Worm (Caenorhabditis elegans) whole organism, young adult: Measurements from ENCODE around the gene srw-1.

Experiments
- C06A6.2 ChIP-seq: fragments of 200-800 bp; sonication (Bioruptor generic); conservative IDR thresholded peaks from 2 replicates; pipeline ENCODE4 v1.3.6; 2022; ENCODE audit warnings: missing genetic modification characterization, missing compliant biosample characterization
- F10E7.11 ChIP-seq: sonication (generic microtip); optimal IDR thresholded peaks from 2 replicates; lab custom pipeline; 2017; ENCODE audit warnings: mild to moderate bottlenecking, missing genetic modification characterization, moderate library complexity, missing compliant biosample characterization
- F33H1.4 ChIP-seq: fragments of 200-800 bp; sonication (Bioruptor generic); IDR thresholded peaks from 2 replicates; pipeline ENCODE4 v1.3.6; 2022; ENCODE audit warnings: missing genetic modification reagents, missing genetic modification characterization, missing compliant biosample characterization
- F49E8.2 ChIP-seq: sonication (generic microtip); optimal IDR thresholded peaks from 3 replicates; lab custom pipeline; 2017; ENCODE audit warnings: missing genetic modification characterization, mild to moderate bottlenecking, missing compliant biosample characterization, antibody characterized with exemption, moderate library complexity; ENCODE audit not compliant: insufficient read depth
- F55B11.4 ChIP-seq: sonication (generic microtip); optimal IDR thresholded peaks from 2 replicates; lab custom pipeline; 2016; ENCODE audit warnings: missing compliant biosample characterization, missing genetic modification characterization, borderline replicate concordance; ENCODE audit not compliant: insufficient read depth
- F57A8.1 ChIP-seq: fragments of 200-800 bp; sonication (Bioruptor generic); optimal IDR thresholded peaks from 2 replicates; lab custom pipeline; 2018; ENCODE audit warnings: mild to moderate bottlenecking, missing genetic modification characterization, moderate library complexity, missing compliant biosample characterization
- K11D2.4 ChIP-seq: fragments of 200-800 bp; sonication (Bioruptor generic); IDR thresholded peaks from 2 replicates; pipeline ENCODE4 v1.3.6; 2022; ENCODE audit warnings: missing genetic modification reagents, missing genetic modification characterization, missing compliant biosample characterization
- K12H6.12 ChIP-seq: fragments of 200-800 bp; sonication (Bioruptor generic); optimal IDR thresholded peaks from 2 replicates; lab custom pipeline; 2018; ENCODE audit warnings: mild to moderate bottlenecking, missing genetic modification characterization, missing compliant biosample characterization
- T26A5.8 ChIP-seq: sonication (generic microtip); optimal IDR thresholded peaks from 2 replicates; lab custom pipeline; 2016; ENCODE audit warnings: missing genetic modification characterization, missing compliant biosample characterization
- Y67H2A.10 ChIP-seq: fragments of 200-800 bp; sonication (Bioruptor generic); conservative IDR thresholded peaks from 2 replicates; pipeline ENCODE4 v1.3.6; 2022; ENCODE audit warnings: missing genetic modification reagents, missing genetic modification characterization, missing compliant biosample characterization
- akir-1 ChIP-seq: fragments of 200-800 bp; sonication (Bioruptor generic); optimal IDR thresholded peaks from 2 replicates; lab custom pipeline; 2018; ENCODE audit warnings: mild to moderate bottlenecking, missing genetic modification characterization, moderate library complexity, missing compliant biosample characterization
- atf-7 ChIP-seq: sonication (generic microtip); optimal IDR thresholded peaks from 2 replicates; lab custom pipeline; 2017; ENCODE audit warnings: mild to moderate bottlenecking, missing genetic modification characterization, missing compliant biosample characterization
- attf-5 ChIP-seq: fragments of 200-800 bp; sonication (Bioruptor generic); optimal IDR thresholded peaks from 2 replicates; lab custom pipeline; 2018; ENCODE audit warnings: mild to moderate bottlenecking, missing genetic modification characterization, missing compliant biosample characterization
- bed-2 ChIP-seq: fragments of 200-800 bp; sonication (Bioruptor generic); IDR thresholded peaks from 2 replicates; pipeline ENCODE4 v1.3.6; 2022; ENCODE audit warnings: missing genetic modification reagents, missing genetic modification characterization, missing compliant biosample characterization
- ccch-3 ChIP-seq: fragments of 200-800 bp; sonication (Bioruptor generic); optimal IDR thresholded peaks from 2 replicates; lab custom pipeline; 2018; ENCODE audit warnings: mild to moderate bottlenecking, missing genetic modification characterization, missing compliant biosample characterization
- cebp-1 ChIP-seq, 2 experiments: fragments of 200-800 bp in 1 of 2; sonication (Bioruptor generic) in 1 of 2; sonication (generic microtip) in 1 of 2; IDR thresholded peaks in 1 of 2; optimal IDR thresholded peaks in 1 of 2; 2 replicates each; pipeline versions ENCODE4 v1.3.6 to Lab custom; 2017 to 2022; ENCODE audit warnings: missing compliant biosample characterization in 2 of 2, missing genetic modification characterization in 2 of 2, mild to moderate bottlenecking in 1 of 2, missing genetic modification reagents in 1 of 2, moderate library complexity in 1 of 2
- cebp-2 ChIP-seq: fragments of 200-800 bp; sonication (Bioruptor generic); IDR thresholded peaks from 2 replicates; pipeline ENCODE4 v1.3.6; 2022; ENCODE audit warnings: missing genetic modification characterization, missing compliant biosample characterization
- ceh-79 ChIP-seq: sonication (generic microtip); optimal IDR thresholded peaks from 2 replicates; lab custom pipeline; 2017; ENCODE audit warnings: mild to moderate bottlenecking, missing genetic modification characterization, missing compliant biosample characterization
- ceh-91 ChIP-seq: fragments of 200-800 bp; sonication (Bioruptor generic); IDR thresholded peaks from 2 replicates; pipeline ENCODE4 v1.3.6; 2022; ENCODE audit warnings: missing genetic modification reagents, missing genetic modification characterization, missing compliant biosample characterization
- dpl-1 ChIP-seq: fragments of 150-350 bp; optimal IDR thresholded peaks from 2 replicates; lab custom pipeline; 2014; ENCODE audit warnings: missing biosample characterization, missing genetic modification reagents, missing genetic modification characterization
- efl-1 ChIP-seq: fragments of 150-350 bp; optimal IDR thresholded peaks from 2 replicates; lab custom pipeline; 2014; ENCODE audit warnings: missing biosample characterization, missing genetic modification reagents, missing genetic modification characterization
- ekl-4 ChIP-seq: fragments of 200-800 bp; sonication (Bioruptor generic); IDR thresholded peaks from 2 replicates; pipeline ENCODE4 v1.3.6; 2022; ENCODE audit warnings: missing genetic modification reagents, missing genetic modification characterization, missing compliant biosample characterization
- gei-17 ChIP-seq: fragments of 200-800 bp; sonication (Bioruptor generic); optimal IDR thresholded peaks from 2 replicates; lab custom pipeline; 2018; ENCODE audit warnings: mild to moderate bottlenecking, missing genetic modification characterization, missing compliant biosample characterization
- hlh-26 ChIP-seq: fragments of 200-800 bp; sonication (Bioruptor generic); conservative IDR thresholded peaks from 2 replicates; pipeline ENCODE4 v1.3.6; 2022; ENCODE audit warnings: missing genetic modification reagents, missing genetic modification characterization, missing compliant biosample characterization
- hmg-20 ChIP-seq: fragments of 200-800 bp; sonication (Bioruptor generic); IDR thresholded peaks from 2 replicates; pipeline ENCODE4 v1.3.6; 2022; ENCODE audit warnings: missing genetic modification reagents, missing genetic modification characterization, missing compliant biosample characterization
- lag-1 ChIP-seq: fragments of 200-800 bp; sonication (Bioruptor generic); IDR thresholded peaks from 2 replicates; pipeline ENCODE4 v1.3.6; 2022; ENCODE audit warnings: missing genetic modification reagents, missing genetic modification characterization, missing compliant biosample characterization
- let-526 ChIP-seq: fragments of 200-800 bp; sonication (Bioruptor generic); IDR thresholded peaks from 2 replicates; pipeline ENCODE4 v1.3.6; 2022; ENCODE audit warnings: missing genetic modification reagents, missing genetic modification characterization, missing compliant biosample characterization
- lin-26 ChIP-seq: fragments of 200-800 bp; sonication (Bioruptor generic); IDR thresholded peaks from 2 replicates; pipeline ENCODE4 v1.3.6; 2022; ENCODE audit warnings: missing genetic modification reagents, missing genetic modification characterization, missing compliant biosample characterization
- lin-35 ChIP-seq, 3 experiments: fragments of 150-350 bp in 2 of 3; sonication (generic microtip) in 1 of 3; optimal IDR thresholded peaks; 2 replicates each; lab custom pipeline; 2014 to 2018; ENCODE audit warnings: missing biosample characterization in 3 of 3, missing genetic modification characterization in 3 of 3, missing genetic modification reagents in 3 of 3
- lin-40 ChIP-seq: sonication (generic microtip); optimal IDR thresholded peaks from 2 replicates; lab custom pipeline; 2016; ENCODE audit warnings: missing genetic modification characterization, mild to moderate bottlenecking, missing compliant biosample characterization, missing genotype, missing genetic modification reagents
- lin-54 ChIP-seq: fragments of 200-800 bp; sonication (Bioruptor generic); optimal IDR thresholded peaks from 2 replicates; lab custom pipeline; 2018; ENCODE audit warnings: mild to moderate bottlenecking, missing genetic modification characterization, missing compliant biosample characterization
- lir-1 ChIP-seq: fragments of 200-800 bp; sonication (Bioruptor generic); conservative IDR thresholded peaks from 2 replicates; pipeline ENCODE4 v1.3.6; 2022; ENCODE audit warnings: missing genetic modification reagents, missing genetic modification characterization, missing compliant biosample characterization
- madf-10 ChIP-seq: sonication (generic microtip); optimal IDR thresholded peaks from 2 replicates; lab custom pipeline; 2016; ENCODE audit warnings: mild to moderate bottlenecking, missing genetic modification characterization, missing compliant biosample characterization
- madf-3 ChIP-seq: fragments of 200-800 bp; sonication (Bioruptor generic); IDR thresholded peaks from 2 replicates; pipeline ENCODE4 v1.3.6; 2022; ENCODE audit warnings: missing genetic modification reagents, missing genetic modification characterization, missing compliant biosample characterization
- madf-6 ChIP-seq: fragments of 200-800 bp; sonication (Bioruptor generic); IDR thresholded peaks from 2 replicates; pipeline ENCODE4 v1.3.6; 2022; ENCODE audit warnings: missing genetic modification reagents, missing genetic modification characterization, missing compliant biosample characterization
- mxl-1 ChIP-seq: sonication (generic microtip); optimal IDR thresholded peaks from 2 replicates; lab custom pipeline; 2016; ENCODE audit warnings: missing genetic modification characterization, missing compliant biosample characterization
- nhr-179 ChIP-seq: sonication (generic microtip); optimal IDR thresholded peaks from 2 replicates; lab custom pipeline; 2016; ENCODE audit warnings: mild to moderate bottlenecking, missing genetic modification characterization, missing compliant biosample characterization
- pha-4 ChIP-seq: fragments of 150-350 bp; sonication (generic microtip); optimal IDR thresholded peaks from 2 replicates; lab custom pipeline; 2014; ENCODE audit warnings: missing biosample characterization, missing genetic modification reagents, missing genetic modification characterization
- rec-8 ChIP-seq, 2 experiments: sonication (generic microtip); optimal IDR thresholded peaks; 2 replicates each; lab custom pipeline; 2016; ENCODE audit warnings: mild to moderate bottlenecking in 2 of 2, missing genetic modification characterization in 2 of 2, missing genetic modification reagents in 2 of 2, missing genotype in 2 of 2, missing biosample characterization in 1 of 2, missing compliant biosample characterization in 1 of 2, moderate library complexity in 1 of 2
- snpc-1.1 ChIP-seq: sonication (generic microtip); optimal IDR thresholded peaks from 2 replicates; lab custom pipeline; 2017; ENCODE audit warnings: missing genetic modification characterization, mild to moderate bottlenecking, missing compliant biosample characterization, antibody characterized with exemption, moderate library complexity, missing genotype, missing genetic modification reagents; ENCODE audit not compliant: insufficient read depth
- snpc-1.3 ChIP-seq: sonication (generic microtip); optimal IDR thresholded peaks from 2 replicates; lab custom pipeline; 2017; ENCODE audit warnings: missing genetic modification characterization, mild to moderate bottlenecking, missing compliant biosample characterization, antibody characterized with exemption, moderate library complexity, missing genotype, missing genetic modification reagents; ENCODE audit not compliant: insufficient read depth
- sptf-2 ChIP-seq: fragments of 200-800 bp; sonication (Bioruptor generic); optimal IDR thresholded peaks from 2 replicates; lab custom pipeline; 2018; ENCODE audit warnings: mild to moderate bottlenecking, missing genetic modification characterization, missing compliant biosample characterization
- zfh-2 ChIP-seq: fragments of 200-800 bp; sonication (Bioruptor generic); conservative IDR thresholded peaks from 2 replicates; pipeline ENCODE4 v1.3.6; 2022; ENCODE audit warnings: missing genetic modification reagents, missing genetic modification characterization, missing compliant biosample characterization
- ztf-18 ChIP-seq: sonication (generic microtip); optimal IDR thresholded peaks from 2 replicates; lab custom pipeline; 2016; ENCODE audit warnings: missing genotype, mild to moderate bottlenecking, missing genetic modification characterization, missing compliant biosample characterization
- ztf-22 ChIP-seq: fragments of 200-800 bp; sonication (Bioruptor generic); optimal IDR thresholded peaks from 2 replicates; lab custom pipeline; 2018; ENCODE audit warnings: mild to moderate bottlenecking, missing genetic modification characterization, moderate library complexity, missing compliant biosample characterization
- ztf-25 ChIP-seq: fragments of 200-800 bp; sonication (Bioruptor generic); IDR thresholded peaks from 2 replicates; pipeline ENCODE4 v1.3.6; 2022; ENCODE audit warnings: missing genetic modification reagents, missing genetic modification characterization, missing compliant biosample characterization
- ztf-26 ChIP-seq: sonication (generic microtip); optimal IDR thresholded peaks from 2 replicates; lab custom pipeline; 2017; ENCODE audit warnings: missing genetic modification characterization, missing compliant biosample characterization
- ztf-6 ChIP-seq: fragments of 200-800 bp; sonication (Bioruptor generic); IDR thresholded peaks from 2 replicates; pipeline ENCODE4 v1.3.6; 2022; ENCODE audit warnings: missing genetic modification reagents, missing genetic modification characterization, missing compliant biosample characterization

Gene srw-1

ce11 chrV:15189567-15189966 lies 8.5 kb upstream of the srw-1 start, which contains the start of gene cyn-3 (continued):
- TF ChIP-seq lin-40 (tag; lab: Kevin White, UChicago), result peak; percentile 76
- TF ChIP-seq Y67H2A.10 (GFP tag; lab: Robert Waterston, UW), result no peak
- peak; percentile 50 for TF ChIP-seq ztf-26 (tag; lab: Kevin White, UChicago)
- TF ChIP-seq lin-54, result peak; percentile 99
- no peak for TF ChIP-seq gei-17 (GFP tag; lab: Kevin White, UChicago)
- no peak for TF ChIP-seq atf-7
- peak; percentile 67 for TF ChIP-seq ceh-91
- peak; percentile 47 for TF ChIP-seq F33H1.4 (GFP tag; lab: Robert Waterston, UW)
- TF ChIP-seq F55B11.4 (tag; lab: Kevin White, UChicago), result no peak
- TF ChIP-seq lin-35 (GFP tag; optimal IDR thresholded peaks at IDR 0.05; lab: Kevin White, UChicago), result peak; percentile 64 to 96 (median 65)
- TF ChIP-seq efl-1 (GFP tag; lab: Kevin White, UChicago), result peak; percentile 90
- peak; percentile 89 for TF ChIP-seq dpl-1
- TF ChIP-seq snpc-1.3 (tag; lab: Kevin White, UChicago), result peak; percentile 72
- no peak for TF ChIP-seq zfh-2
- no peak for TF ChIP-seq cebp-2 (GFP tag; lab: Robert Waterston, UW)
- TF ChIP-seq madf-10, result no peak
- TF ChIP-seq attf-5 (GFP tag; lab: Kevin White, UChicago), result peak; percentile 83
- no peak for TF ChIP-seq ztf-25 (GFP tag; lab: Robert Waterston, UW)
- no peak for TF ChIP-seq F57A8.1 (GFP tag; lab: Kevin White, UChicago)
- TF ChIP-seq K12H6.12 (tag; lab: Kevin White, UChicago), result peak; percentile 45
- TF ChIP-seq K11D2.4, result no peak; the same call in 1 of the 2 replicates
- TF ChIP-seq F10E7.11 (tag; lab: Kevin White, UChicago), result no peak
- TF ChIP-seq hmg-20, result no peak
- TF ChIP-seq sptf-2 (GFP tag; lab: Kevin White, UChicago), result no peak
- TF ChIP-seq T26A5.8, result no peak
- TF ChIP-seq madf-3 (GFP tag; lab: Robert Waterston, UW), result no peak
- no peak for TF ChIP-seq lir-1 (GFP tag; lab: Robert Waterston, UW)
- no peak; the same call in 1 of the 2 replicates for TF ChIP-seq ztf-6

ce11 chrV:15190903-15191302 lies 7.2 kb upstream of the srw-1 start, which contains the start of gene Y75B12B.11:
Y75B12B.11 (plus strand) TSS chrV:15191296.
- TF ChIP-seq ccch-3 (GFP tag; lab: Kevin White, UChicago) (no peak), lag-1 (0 out of 2 replicates have a peak, but pooled peaks have one; percentile 52), bed-2 (GFP tag; lab: Robert Waterston, UW) (no peak; the same call in 1 of the 2 replicates), mxl-1 (tag; lab: Kevin White, UChicago) (peak; percentile 96), madf-6 (GFP tag; lab: Robert Waterston, UW) (peak; percentile 92), lin-26 (GFP tag; lab: Robert Waterston, UW) (peak; percentile 99), F49E8.2 (peak; percentile 96), hlh-26 (0 out of 2 replicates have a peak, but pooled peaks have one; percentile 80), rec-8 (tag; optimal IDR thresholded peaks at IDR 0.05; lab: Kevin White, UChicago) (peak; percentile 94 to 96), ztf-22 (GFP tag; lab: Kevin White, UChicago) (peak; percentile 31), cebp-1 (GFP tag; IDR thresholded peaks at IDR 0.05; lab: Robert Waterston, UW) (peak; percentile 67; the same call in 1 of the 2 replicates), cebp-1 (tag; optimal IDR thresholded peaks at IDR 0.05; lab: Kevin White, UChicago) (peak; percentile 88), F33H1.4 (GFP tag; lab: Robert Waterston, UW) (peak; percentile 62), C06A6.2 (GFP tag; lab: Robert Waterston, UW) (peak; percentile 80), ekl-4 (GFP tag; lab: Robert Waterston, UW) (peak; percentile 96), akir-1 (GFP tag; lab: Kevin White, UChicago) (peak; percentile 40), ztf-18 (peak; percentile 86), let-526 (GFP tag; lab: Robert Waterston, UW) (peak; percentile 94), snpc-1.1 (tag; lab: Kevin White, UChicago) (peak; percentile 81), pha-4 (no peak), nhr-179 (peak; percentile 81), ceh-79 (tag; lab: Kevin White, UChicago) (peak; percentile 97)
